Worm (Caenorhabditis elegans) whole organism, L1 larva: ENCODE measurements around the gene rab-30.

ENCODE experiments used
- C04F5.9 ChIP-seq: sonication (generic microtip); optimal IDR thresholded peaks from 2 replicates; lab custom pipeline; 2016; ENCODE audit warnings: missing genetic modification characterization, missing compliant biosample characterization
- F16B12.6 ChIP-seq: fragments of 150-350 bp; optimal IDR thresholded peaks from 2 replicates; lab custom pipeline; 2014; ENCODE audit warnings: missing biosample characterization, missing genetic modification characterization
- aha-1 ChIP-seq: fragments of 150-350 bp; optimal IDR thresholded peaks from 2 replicates; lab custom pipeline; 2014; ENCODE audit warnings: missing biosample characterization, missing genetic modification characterization
- aly-2 ChIP-seq: fragments of 150-350 bp; optimal IDR thresholded peaks from 2 replicates; lab custom pipeline; 2014; ENCODE audit warnings: missing biosample characterization, missing genetic modification characterization
- ces-1 ChIP-seq: fragments of 150-350 bp; optimal IDR thresholded peaks from 2 replicates; lab custom pipeline; 2014; ENCODE audit warnings: missing biosample characterization, missing genetic modification reagents, missing genetic modification characterization
- dpl-1 ChIP-seq, 3 experiments: fragments of 150-350 bp in 2 of 3; sonication (generic microtip) in 1 of 3; optimal IDR thresholded peaks; 2 replicates each; lab custom pipeline; 2014 to 2017; ENCODE audit warnings: missing biosample characterization in 3 of 3, missing genetic modification characterization in 3 of 3, missing genetic modification reagents in 3 of 3
- efl-1 ChIP-seq, 4 experiments: fragments of 150-350 bp; optimal IDR thresholded peaks in 3 of 4; peaks in 1 of 4; 1 replicate in 1 of 4; 2 replicates in 3 of 4; lab custom pipeline; 2014; ENCODE audit warnings: missing biosample characterization in 2 of 4, missing genetic modification characterization in 2 of 4, missing genetic modification reagents in 2 of 4
- egl-13 ChIP-seq: sonication (generic microtip); optimal IDR thresholded peaks from 2 replicates; lab custom pipeline; 2016; ENCODE audit warnings: missing genotype, missing genetic modification reagents, missing genetic modification characterization, missing compliant biosample characterization
- elt-3 ChIP-seq, 6 experiments: fragments of 150-350 bp in 1 of 6; sonication (generic microtip); optimal IDR thresholded peaks; 2 replicates each; lab custom pipeline; 2017 to 2018; ENCODE audit warnings: missing biosample characterization in 6 of 6, missing genetic modification characterization in 6 of 6, inconsistent platforms in 1 of 6
- fkh-10 ChIP-seq: sonication (generic microtip); optimal IDR thresholded peaks from 2 replicates; lab custom pipeline; 2017; ENCODE audit warnings: missing biosample characterization, missing genetic modification reagents, missing genetic modification characterization
- fkh-4 ChIP-seq: sonication (generic microtip); optimal IDR thresholded peaks from 2 replicates; lab custom pipeline; 2016; ENCODE audit warnings: missing compliant biosample characterization, missing genetic modification characterization, borderline replicate concordance
- fkh-8 ChIP-seq: sonication (generic microtip); optimal IDR thresholded peaks from 2 replicates; lab custom pipeline; 2016; ENCODE audit warnings: mild to moderate bottlenecking, missing genetic modification characterization, missing compliant biosample characterization
- grh-1 ChIP-seq: fragments of 200-800 bp; sonication (Bioruptor generic); IDR thresholded peaks from 2 replicates; pipeline ENCODE4 v1.3.6; 2022; ENCODE audit warnings: missing genetic modification reagents, missing genetic modification characterization, missing compliant biosample characterization
- hlh-4 ChIP-seq: sonication (generic microtip); optimal IDR thresholded peaks from 2 replicates; lab custom pipeline; 2016; ENCODE audit warnings: mild to moderate bottlenecking, missing genetic modification characterization, missing compliant biosample characterization
- isw-1 ChIP-seq: fragments of 200-800 bp; sonication (Bioruptor generic); IDR thresholded peaks from 2 replicates; pipeline ENCODE4 v1.3.6; 2022; ENCODE audit warnings: missing genetic modification characterization, missing compliant biosample characterization
- jun-1 ChIP-seq: fragments of 150-350 bp; optimal IDR thresholded peaks from 2 replicates; lab custom pipeline; 2014; ENCODE audit warnings: missing biosample characterization, missing genetic modification reagents, missing genetic modification characterization
- lin-13 ChIP-seq: fragments of 150-350 bp; optimal IDR thresholded peaks from 2 replicates; lab custom pipeline; 2014; ENCODE audit warnings: missing biosample characterization, missing genetic modification reagents, missing genetic modification characterization
- mab-9 ChIP-seq: fragments of 200-800 bp; sonication (Bioruptor generic); IDR thresholded peaks from 2 replicates; pipeline ENCODE4 v1.3.6; 2022; ENCODE audit warnings: missing genetic modification reagents, missing genetic modification characterization, missing compliant biosample characterization
- nhr-11 ChIP-seq: fragments of 150-350 bp; optimal IDR thresholded peaks from 2 replicates; lab custom pipeline; 2014; ENCODE audit warnings: missing biosample characterization, missing genetic modification characterization
- nhr-237 ChIP-seq: fragments of 150-350 bp; optimal IDR thresholded peaks from 2 replicates; lab custom pipeline; 2014; ENCODE audit warnings: missing biosample characterization, missing genetic modification characterization
- nhr-28 ChIP-seq: fragments of 150-350 bp; optimal IDR thresholded peaks from 2 replicates; lab custom pipeline; 2014; ENCODE audit warnings: missing biosample characterization, missing genetic modification characterization
- nhr-76 ChIP-seq: sonication (generic microtip); optimal IDR thresholded peaks from 2 replicates; lab custom pipeline; 2017; ENCODE audit warnings: missing biosample characterization, missing genetic modification characterization
- nhr-84 ChIP-seq: sonication (generic microtip); optimal IDR thresholded peaks from 2 replicates; lab custom pipeline; 2017; ENCODE audit warnings: missing biosample characterization, missing genetic modification characterization
- nhr-85 ChIP-seq: sonication (generic microtip); peaks from one replicate; lab custom pipeline; 2016; ENCODE audit warnings: missing genetic modification characterization, inconsistent platforms, missing compliant biosample characterization
- nhr-90 ChIP-seq: sonication (generic microtip); optimal IDR thresholded peaks from 2 replicates; lab custom pipeline; 2016; ENCODE audit warnings: mild to moderate bottlenecking, missing genetic modification characterization, missing compliant biosample characterization; ENCODE audit not compliant: poor library complexity
- pag-3 ChIP-seq: sonication (generic microtip); optimal IDR thresholded peaks from 2 replicates; lab custom pipeline; 2017; ENCODE audit warnings: missing genetic modification characterization, mild to moderate bottlenecking, missing compliant biosample characterization, antibody characterized with exemption, borderline replicate concordance; ENCODE audit not compliant: insufficient read depth
- pax-3 ChIP-seq: fragments of 200-800 bp; sonication (Bioruptor generic); optimal IDR thresholded peaks from 2 replicates; lab custom pipeline; 2018; ENCODE audit warnings: mild to moderate bottlenecking, missing genetic modification characterization, moderate library complexity, missing compliant biosample characterization
- snpc-4 ChIP-seq: fragments of 150-350 bp; optimal IDR thresholded peaks from 2 replicates; lab custom pipeline; 2014; ENCODE audit warnings: missing biosample characterization, missing genetic modification characterization
- sox-4 ChIP-seq: sonication (generic microtip); optimal IDR thresholded peaks from 2 replicates; lab custom pipeline; 2016; ENCODE audit warnings: missing genetic modification characterization, missing compliant biosample characterization
- sptf-1 ChIP-seq: fragments of 150-350 bp; optimal IDR thresholded peaks from 2 replicates; lab custom pipeline; 2014; ENCODE audit warnings: missing biosample characterization, missing genetic modification characterization
- sup-37 ChIP-seq: fragments of 200-800 bp; sonication (Bioruptor generic); optimal IDR thresholded peaks from 2 replicates; lab custom pipeline; 2018; ENCODE audit warnings: mild to moderate bottlenecking, missing genetic modification characterization, missing compliant biosample characterization
- tlp-1 ChIP-seq: fragments of 150-350 bp; optimal IDR thresholded peaks from 2 replicates; lab custom pipeline; 2014; ENCODE audit warnings: missing biosample characterization, missing genetic modification characterization
- unc-30 ChIP-seq: sonication (generic microtip); optimal IDR thresholded peaks from 2 replicates; lab custom pipeline; 2017; ENCODE audit warnings: missing biosample characterization, missing genetic modification characterization
- unc-62 ChIP-seq: fragments of 150-350 bp; optimal IDR thresholded peaks from 2 replicates; lab custom pipeline; 2014; ENCODE audit warnings: missing biosample characterization, missing genetic modification reagents, missing genetic modification characterization
- vab-15 ChIP-seq: sonication (generic microtip); optimal IDR thresholded peaks from 2 replicates; lab custom pipeline; 2017; ENCODE audit warnings: missing genotype, mild to moderate bottlenecking, missing genetic modification characterization, missing compliant biosample characterization
- xbp-1 ChIP-seq: sonication (generic microtip); optimal IDR thresholded peaks from 2 replicates; lab custom pipeline; 2016; ENCODE audit warnings: missing genetic modification characterization, missing compliant biosample characterization
- zip-4 ChIP-seq: fragments of 200-800 bp; sonication (Bioruptor generic); optimal IDR thresholded peaks from 2 replicates; lab custom pipeline; 2018; ENCODE audit warnings: mild to moderate bottlenecking, missing genetic modification characterization, moderate library complexity, missing compliant biosample characterization
- ztf-11 ChIP-seq, 2 experiments: sonication (generic microtip); optimal IDR thresholded peaks; 2 replicates each; lab custom pipeline; 2016 to 2017; ENCODE audit warnings: missing genetic modification characterization in 2 of 2, missing biosample characterization in 1 of 2, missing compliant biosample characterization in 1 of 2

Gene rab-30

ce11 chrIII:10608161-10608560, 47.8 kb downstream of the rab-30 start (continued):
- TF ChIP-seq efl-1 (optimal IDR thresholded peaks at IDR 0.05; lab: Kevin White, UChicago), result no peak
- peak in 1 of 2 experiments; percentile 86 for TF ChIP-seq efl-1 (GFP tag; optimal IDR thresholded peaks at IDR 0.05 in 1 of 2; lab: Kevin White, UChicago)
- TF ChIP-seq grh-1 (GFP tag; lab: Robert Waterston, UW), result no peak
- TF ChIP-seq pag-3, result no peak
- TF ChIP-seq xbp-1, result no peak
- TF ChIP-seq zip-4 (GFP tag; lab: Kevin White, UChicago), result no peak
- TF ChIP-seq pax-3 (tag; lab: Kevin White, UChicago), result no peak
- no peak for TF ChIP-seq nhr-28 (tag; lab: Kevin White, UChicago)
- no peak for TF ChIP-seq aha-1 (tag; lab: Kevin White, UChicago)
- no peak for TF ChIP-seq sup-37 (GFP tag; lab: Kevin White, UChicago)
- TF ChIP-seq elt-3 (tag; optimal IDR thresholded peaks at IDR 0.05; lab: Kevin White, UChicago), result no peak
- no peak for TF ChIP-seq nhr-76 (tag; lab: Kevin White, UChicago)
- no peak for TF ChIP-seq nhr-237 (tag; lab: Kevin White, UChicago)
- peak; percentile 54 for TF ChIP-seq fkh-8 (tag; lab: Kevin White, UChicago)
- TF ChIP-seq unc-62 (GFP tag; lab: Kevin White, UChicago), result no peak
- no peak for TF ChIP-seq tlp-1
- TF ChIP-seq fkh-10 (GFP tag; lab: Kevin White, UChicago), result no peak
- no peak for TF ChIP-seq nhr-85 (tag; lab: Kevin White, UChicago)
- TF ChIP-seq mab-9, result no peak
- TF ChIP-seq isw-1, result no peak
- no peak for TF ChIP-seq F16B12.6

- TF ChIP-seq hlh-4 (tag; lab: Kevin White, UChicago) (no peak), vab-15 (no peak), sptf-1 (no peak), unc-30 (tag; lab: Kevin White, UChicago) (no peak), ces-1 (GFP tag; lab: Kevin White, UChicago) (no peak), nhr-90 (tag; lab: Kevin White, UChicago) (no peak), fkh-10 (GFP tag; lab: Kevin White, UChicago) (no peak), mab-9 (no peak), zip-4 (GFP tag; lab: Kevin White, UChicago) (no peak), nhr-84 (tag; lab: Kevin White, UChicago) (no peak), nhr-11 (no peak), lin-13 (no peak), aly-2 (tag; lab: Kevin White, UChicago) (no peak), F16B12.6 (no peak), dpl-1 (GFP tag; optimal IDR thresholded peaks at IDR 0.05; lab: Kevin White, UChicago) (no peak), ztf-11 (tag; optimal IDR thresholded peaks at IDR 0.05; lab: Kevin White, UChicago) (no peak), unc-62 (GFP tag; lab: Kevin White, UChicago) (no peak), fkh-4 (no peak), jun-1 (no peak), egl-13 (tag; lab: Kevin White, UChicago) (no peak)
Observed at ce11 chrIII:10612333-10612732, 51.9 kb downstream of the rab-30 start, which contains the start of gene Y39A1A.24. Gene Y39A1A.24, plus strand, starts transcription at chrIII:10612633.

- TF ChIP-seq C04F5.9 (tag; lab: Kevin White, UChicago) (no peak), sox-4 (no peak), snpc-4 (no peak)
Observed at ce11 chrIII:10615166-10615565, 54.8 kb downstream of the rab-30 start, which contains the start of gene mrpl-22. Gene mrpl-22, plus strand, starts transcription at chrIII:10615466.
